Worm (Caenorhabditis elegans): Measurements from ENCODE around the gene ikke-1.
"Not testable (repeated sequence)": the region's sequence is repeated elsewhere in the genome, so short reads cannot be mapped to it uniquely, and the experiment has no call there.

ikke-1 gene

ce11 chrIII:9007183-9007582 lies 43.3 kb downstream of the ikke-1 start (continued):
- peak; percentile 83 for TF ChIP-seq hlh-11 (tag; optimal IDR thresholded peaks at IDR 0.05)

ce11 chrIII:9005905-9006372 lies 44.6 kb downstream of the ikke-1 start, which contains the start of gene rab-6.1:
rab-6.1 (minus strand) TSS chrIII:9005955.
- not testable (repeated sequence) for TF ChIP-seq F44E2.7 (GFP tag; IDR thresholded peaks at IDR 0.05); mes-2 (tag; optimal IDR thresholded peaks at IDR 0.05; ENCODE audit: poor library complexity, severe bottlenecking); spr-1 (tag; optimal IDR thresholded peaks at IDR 0.05)

ce11 chrIII:9004658-9005057 lies 45.8 kb downstream of the ikke-1 start:
- TF ChIP-seq hlh-11 (tag; optimal IDR thresholded peaks at IDR 0.05): no peak
- peak; percentile 1 for TF ChIP-seq aha-1 (tag)

ce11 chrIII:9002545-9002944 lies 48.0 kb downstream of the ikke-1 start, which contains the start of the genes F59B2.15 and zif-1:
F59B2.15 (minus strand) TSS chrIII:9002645.
zif-1 (plus strand) TSS chrIII:9002779.
- no peak for TF ChIP-seq zfp-3 (GFP tag; conservative IDR thresholded peaks at IDR 0.05)
- no peak for TF ChIP-seq skn-1 (tag; optimal IDR thresholded peaks at IDR 0.05)
- no peak for TF ChIP-seq F10B5.3 (tag; optimal IDR thresholded peaks at IDR 0.05)
- no peak for TF ChIP-seq egl-27 (tag; optimal IDR thresholded peaks at IDR 0.05)
- TF ChIP-seq daf-8 (GFP tag; IDR thresholded peaks at IDR 0.05): no peak
- TF ChIP-seq lin-39 (tag; optimal IDR thresholded peaks at IDR 0.05): no peak
- TF ChIP-seq nhr-6 (tag; optimal IDR thresholded peaks at IDR 0.05): no peak
- TF ChIP-seq Y5F2A.4 (GFP tag; optimal IDR thresholded peaks at IDR 0.05): no peak
- TF ChIP-seq dmd-8 (GFP tag; IDR thresholded peaks at IDR 0.05): no peak
- no peak for TF ChIP-seq saeg-2 (GFP tag; IDR thresholded peaks at IDR 0.05)
- TF ChIP-seq ceh-62 (tag; optimal IDR thresholded peaks at IDR 0.05): no peak
- no peak for TF ChIP-seq ZK337.2 (GFP tag; IDR thresholded peaks at IDR 0.05)
- no peak for TF ChIP-seq ceh-44 (GFP tag; IDR thresholded peaks at IDR 0.05)
- no peak for TF ChIP-seq lsy-2 (tag; optimal IDR thresholded peaks at IDR 0.05)
- no peak for TF ChIP-seq dve-1 (tag; optimal IDR thresholded peaks at IDR 0.05; ENCODE audit: insufficient read depth)

ce11 chrIII:9001899-9002298 lies 48.6 kb downstream of the ikke-1 start, which contains the start of gene rpn-6.2:
rpn-6.2 (minus strand) TSS chrIII:9001999.
- TF ChIP-seq Y105C5A.15 (GFP tag; IDR thresholded peaks at IDR 0.05): no peak
- no peak for TF ChIP-seq hmg-1.1 (GFP tag; IDR thresholded peaks at IDR 0.05)
- no peak for TF ChIP-seq zip-2 (tag; optimal IDR thresholded peaks at IDR 0.05)
- no peak for TF ChIP-seq ztf-11 (tag; optimal IDR thresholded peaks at IDR 0.05)
- no peak for TF ChIP-seq dve-1 (tag; optimal IDR thresholded peaks at IDR 0.05; ENCODE audit: insufficient read depth)
- no peak for TF ChIP-seq daf-12 (tag; optimal IDR thresholded peaks at IDR 0.05)
- no peak for TF ChIP-seq lin-38 (GFP tag; IDR thresholded peaks at IDR 0.05)
- no peak for TF ChIP-seq mes-2 (tag; optimal IDR thresholded peaks at IDR 0.05; ENCODE audit: poor library complexity, severe bottlenecking)
- no peak for TF ChIP-seq ztf-7 (tag; optimal IDR thresholded peaks at IDR 0.05)
- TF ChIP-seq lir-3 (tag; optimal IDR thresholded peaks at IDR 0.05): no peak
- no peak for TF ChIP-seq set-16 (GFP tag; IDR thresholded peaks at IDR 0.05)
- no peak for TF ChIP-seq ceh-20 (GFP tag; IDR thresholded peaks at IDR 0.05)

- 0 out of 2 replicates have a peak, but pooled peaks have one; percentile 13 for TF ChIP-seq lin-38 (GFP tag; IDR thresholded peaks at IDR 0.05)
- TF ChIP-seq pha-4 (GFP tag; IDR thresholded peaks at IDR 0.05): no peak
- TF ChIP-seq pha-4 (tag; optimal IDR thresholded peaks at IDR 0.05): no peak
- TF ChIP-seq aha-1 (tag): peak; percentile 51
Measured at ce11 chrIII:9001491-9001890, 49.0 kb downstream of the ikke-1 start.

All from whole organism, L4 larva.